Fruit fly (Drosophila melanogaster): ENCODE measurements around the gene baz.

The baz gene

DNA sequence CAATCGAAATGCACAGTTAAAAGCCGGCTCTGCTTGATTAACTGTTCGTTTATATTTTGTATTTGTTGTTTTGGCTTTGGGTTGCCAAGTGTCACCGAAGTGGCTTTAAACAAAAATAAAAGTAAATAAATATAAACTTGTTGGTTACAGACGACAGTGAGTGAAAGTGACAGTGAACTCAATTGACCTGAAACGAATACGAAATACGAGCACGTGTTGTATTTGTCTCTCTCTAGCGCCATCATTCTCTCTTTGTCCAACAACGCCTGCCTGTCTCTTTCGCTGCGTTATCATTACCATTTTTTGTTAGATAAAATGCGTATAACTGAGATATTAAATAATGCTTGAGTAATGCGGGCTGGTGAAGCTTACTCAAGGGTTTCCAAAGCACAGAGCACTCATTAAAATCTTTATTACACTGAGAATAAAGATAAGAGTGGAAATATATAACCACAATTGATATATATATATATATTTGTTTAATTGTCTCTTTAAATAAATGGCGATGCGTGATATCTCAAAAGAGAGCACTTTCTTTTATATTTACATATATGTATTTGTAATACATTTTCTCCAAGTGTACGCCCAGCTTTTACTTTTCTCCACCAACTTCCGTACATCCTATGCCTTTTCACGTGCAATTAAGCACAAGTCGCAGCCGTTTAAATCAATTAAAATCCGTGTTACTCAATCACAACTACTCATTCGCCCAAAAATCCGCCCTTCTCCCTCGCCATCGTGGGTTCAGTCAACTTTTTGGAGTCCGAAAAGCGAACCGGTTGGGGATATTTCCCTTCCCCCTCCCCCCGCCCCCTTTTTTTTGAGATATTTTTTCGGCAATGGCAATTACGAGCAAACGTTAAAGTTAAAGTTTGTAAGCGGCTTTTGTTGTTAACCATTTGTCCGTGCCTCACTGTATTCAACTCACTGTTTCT is 21.7 kb downstream of the baz start (continued):
- TF ChIP-seq CG11504 (tag; optimal IDR thresholded peaks at IDR 0.05): peak; percentile 61
- no peak for TF ChIP-seq CG11560 (tag; IDR thresholded peaks at IDR 0.05)
- TF ChIP-seq Sin3A (optimal IDR thresholded peaks at IDR 0.05): no peak
- no peak for TF ChIP-seq Poxn (GFP tag; IDR thresholded peaks at IDR 0.05)
- TF ChIP-seq jumu (GFP tag; optimal IDR thresholded peaks at IDR 0.05): no peak
- peak; percentile 8 for TF ChIP-seq fd3F (GFP tag; optimal IDR thresholded peaks at IDR 0.05)
- TF ChIP-seq pita (GFP tag; optimal IDR thresholded peaks at IDR 0.05): no peak
- no peak for TF ChIP-seq Vsx1 (GFP tag; optimal IDR thresholded peaks at IDR 0.05)
- no peak for TF ChIP-seq gt (GFP tag; IDR thresholded peaks at IDR 0.05)
- TF ChIP-seq dmrt11E (tag; optimal IDR thresholded peaks at IDR 0.05): no peak
- TF ChIP-seq bcd (GFP tag; optimal IDR thresholded peaks at IDR 0.05): no peak
- TF ChIP-seq CG16779 (GFP tag; IDR thresholded peaks at IDR 0.05): no peak
- TF ChIP-seq cato (GFP tag; optimal IDR thresholded peaks at IDR 0.05; ENCODE audit: borderline replicate concordance): no peak
- no peak for TF ChIP-seq corto (GFP tag; optimal IDR thresholded peaks at IDR 0.05)
- TF ChIP-seq ac (GFP tag; optimal IDR thresholded peaks at IDR 0.05): no peak
- TF ChIP-seq Dek (tag; optimal IDR thresholded peaks at IDR 0.05): no peak
- no peak for TF ChIP-seq ro (GFP tag; IDR thresholded peaks at IDR 0.05)
- no peak for TF ChIP-seq BtbVII (GFP tag; optimal IDR thresholded peaks at IDR 0.05)
- no peak for TF ChIP-seq CG16813 (GFP tag; IDR thresholded peaks at IDR 0.05; ENCODE audit: partially characterized antibody)
- no peak for TF ChIP-seq B-H1 (GFP tag; IDR thresholded peaks at IDR 0.05)
- TF ChIP-seq CG10321 (GFP tag; IDR thresholded peaks at IDR 0.05): peak; percentile 60
- TF ChIP-seq D19B (GFP tag; optimal IDR thresholded peaks at IDR 0.05): no peak
- TF ChIP-seq CG9727 (GFP tag; optimal IDR thresholded peaks at IDR 0.05): peak; percentile 37
- TF ChIP-seq Tbp (GFP tag; optimal IDR thresholded peaks at IDR 0.05): no peak
- TF ChIP-seq CG15011 (GFP tag; optimal IDR thresholded peaks at IDR 0.05): no peak
- TF ChIP-seq NC2β (GFP tag; optimal IDR thresholded peaks at IDR 0.05): no peak
- TF ChIP-seq ftz-f1 (GFP tag; optimal IDR thresholded peaks at IDR 0.05): no peak
- TF ChIP-seq lola (GFP tag; optimal IDR thresholded peaks at IDR 0.05): no peak
- no peak for TF ChIP-seq fd102C (GFP tag; optimal IDR thresholded peaks at IDR 0.05)
- TF ChIP-seq CG12155 (GFP tag; optimal IDR thresholded peaks at IDR 0.05): no peak
- TF ChIP-seq dan (GFP tag; IDR thresholded peaks at IDR 0.05): no peak
- no peak for TF ChIP-seq CG10654 (GFP tag; optimal IDR thresholded peaks at IDR 0.05)
- TF ChIP-seq Atf6 (GFP tag; IDR thresholded peaks at IDR 0.05): no peak
- no peak for TF ChIP-seq CG13424 (tag; optimal IDR thresholded peaks at IDR 0.05)
- peak; percentile 39 for TF ChIP-seq Ssrp (tag; optimal IDR thresholded peaks at IDR 0.05)
- TF ChIP-seq CG15601 (tag; optimal IDR thresholded peaks at IDR 0.05): peak; percentile 4
- TF ChIP-seq CG10979 (tag; optimal IDR thresholded peaks at IDR 0.05): peak; percentile 42
- no peak for TF ChIP-seq ems (GFP tag; optimal IDR thresholded peaks at IDR 0.05)
- no peak for TF ChIP-seq CG18011 (GFP tag; optimal IDR thresholded peaks at IDR 0.05)
- TF ChIP-seq z (GFP tag; IDR thresholded peaks at IDR 0.05): no peak
- peak; percentile 55 for TF ChIP-seq lab (GFP tag; optimal IDR thresholded peaks at IDR 0.05)
- no peak for TF ChIP-seq Fer2 (tag; optimal IDR thresholded peaks at IDR 0.05)
- TF ChIP-seq CG11696 (GFP tag; IDR thresholded peaks at IDR 0.05): no peak
- TF ChIP-seq ham (GFP tag; IDR thresholded peaks at IDR 0.05): no peak
- 0 out of 2 replicates have a peak, but pooled peaks have one; percentile 27 for TF ChIP-seq Ptx1 (GFP tag; IDR thresholded peaks at IDR 0.05)
- no peak for TF ChIP-seq Oaz (GFP tag; IDR thresholded peaks at IDR 0.05)
- no peak for TF ChIP-seq ase (GFP tag; IDR thresholded peaks at IDR 0.05)
- TF ChIP-seq Dref (GFP tag; IDR thresholded peaks at IDR 0.05): no peak
- TF ChIP-seq CG2678 (tag; optimal IDR thresholded peaks at IDR 0.05): peak; percentile 57

Measured in whole organism, embryonic.